Worm (Caenorhabditis elegans) whole organism, L2 larva: ENCODE results near the gene R09E10.2.

Experiments
- C34F6.9 ChIP-seq: fragments of 150-350 bp; optimal IDR thresholded peaks from 2 replicates; lab custom pipeline; 2014; ENCODE audit warnings: missing biosample characterization, missing genetic modification characterization
- F13H6.1 ChIP-seq: sonication (generic microtip); optimal IDR thresholded peaks from 2 replicates; lab custom pipeline; 2016; ENCODE audit warnings: missing genetic modification characterization, missing compliant biosample characterization
- R02D3.7 ChIP-seq: fragments of 150-350 bp; optimal IDR thresholded peaks from 2 replicates; lab custom pipeline; 2014; ENCODE audit warnings: missing biosample characterization, missing genetic modification characterization
- alr-1 ChIP-seq: fragments of 150-350 bp; optimal IDR thresholded peaks from 2 replicates; lab custom pipeline; 2014; ENCODE audit warnings: missing biosample characterization, missing genetic modification characterization
- aly-2 ChIP-seq: fragments of 150-350 bp; optimal IDR thresholded peaks from 2 replicates; lab custom pipeline; 2014; ENCODE audit warnings: missing biosample characterization, missing genetic modification characterization
- ama-1 ChIP-seq: fragments of 150-350 bp; optimal IDR thresholded peaks from 2 replicates; lab custom pipeline; 2018; ENCODE audit warnings: inconsistent platforms
- blmp-1 ChIP-seq: sonication (generic microtip); optimal IDR thresholded peaks from 2 replicates; lab custom pipeline; 2017; ENCODE audit warnings: missing genetic modification characterization, mild to moderate bottlenecking, missing compliant biosample characterization, antibody characterized with exemption, moderate library complexity; ENCODE audit not compliant: insufficient read depth
- crh-2 ChIP-seq: sonication (generic microtip); optimal IDR thresholded peaks from 2 replicates; lab custom pipeline; 2017; ENCODE audit warnings: missing biosample characterization, missing genetic modification characterization
- dmd-4 ChIP-seq: sonication (generic microtip); optimal IDR thresholded peaks from 2 replicates; lab custom pipeline; 2017; ENCODE audit warnings: missing biosample characterization, missing genetic modification characterization
- egl-27 ChIP-seq: sonication (generic microtip); optimal IDR thresholded peaks from 3 replicates; lab custom pipeline; 2017; ENCODE audit warnings: missing biosample characterization, missing genetic modification reagents, missing genetic modification characterization
- fos-1 ChIP-seq: fragments of 150-350 bp; optimal IDR thresholded peaks from 2 replicates; lab custom pipeline; 2014; ENCODE audit warnings: missing biosample characterization, missing genetic modification characterization
- gmeb-1 ChIP-seq: fragments of 150-350 bp; optimal IDR thresholded peaks from 2 replicates; lab custom pipeline; 2014; ENCODE audit warnings: missing biosample characterization, missing genetic modification characterization
- lin-11 ChIP-seq: fragments of 150-350 bp; sonication (generic microtip); optimal IDR thresholded peaks from 2 replicates; lab custom pipeline; 2014; ENCODE audit warnings: missing biosample characterization, missing genetic modification characterization, inconsistent platforms, mixed read lengths
- lin-13 ChIP-seq: fragments of 150-350 bp; optimal IDR thresholded peaks from 2 replicates; lab custom pipeline; 2014; ENCODE audit warnings: missing biosample characterization, missing genetic modification reagents, missing genetic modification characterization
- lsy-2 ChIP-seq, 2 experiments: fragments of 150-350 bp in 1 of 2; sonication (generic microtip) in 1 of 2; optimal IDR thresholded peaks; 2 replicates each; lab custom pipeline; 2014 to 2017; ENCODE audit warnings: missing biosample characterization in 2 of 2, missing genetic modification characterization in 2 of 2
- mab-5 ChIP-seq: fragments of 150-350 bp; optimal IDR thresholded peaks from 2 replicates; lab custom pipeline; 2014; ENCODE audit warnings: missing biosample characterization, missing genetic modification characterization
- nhr-10 ChIP-seq: sonication (generic microtip); optimal IDR thresholded peaks from 2 replicates; lab custom pipeline; 2017; ENCODE audit warnings: missing biosample characterization, missing genetic modification characterization
- nhr-12 ChIP-seq: fragments of 150-350 bp; optimal IDR thresholded peaks from 2 replicates; lab custom pipeline; 2014; ENCODE audit warnings: missing biosample characterization, missing genetic modification characterization
- nhr-129 ChIP-seq: fragments of 150-350 bp; optimal IDR thresholded peaks from 2 replicates; lab custom pipeline; 2014; ENCODE audit warnings: missing biosample characterization, missing genetic modification characterization
- nhr-21 ChIP-seq: fragments of 150-350 bp; optimal IDR thresholded peaks from 2 replicates; lab custom pipeline; 2014; ENCODE audit warnings: missing biosample characterization, missing genetic modification characterization
- nhr-23 ChIP-seq: fragments of 150-350 bp; optimal IDR thresholded peaks from 2 replicates; lab custom pipeline; 2014; ENCODE audit warnings: missing biosample characterization, missing genetic modification reagents, missing genetic modification characterization
- nhr-237 ChIP-seq: fragments of 150-350 bp; optimal IDR thresholded peaks from 2 replicates; lab custom pipeline; 2014; ENCODE audit warnings: missing biosample characterization, missing genetic modification characterization
- nhr-25 ChIP-seq: fragments of 150-350 bp; sonication (generic microtip); optimal IDR thresholded peaks from 3 replicates; lab custom pipeline; 2014; ENCODE audit warnings: missing biosample characterization, missing genetic modification characterization
- nhr-6 ChIP-seq: fragments of 150-350 bp; optimal IDR thresholded peaks from 2 replicates; lab custom pipeline; 2014; ENCODE audit warnings: missing biosample characterization, missing genetic modification characterization
- peb-1 ChIP-seq: fragments of 150-350 bp; optimal IDR thresholded peaks from 2 replicates; lab custom pipeline; 2014; ENCODE audit warnings: missing biosample characterization, missing genetic modification characterization
- sem-4 ChIP-seq: fragments of 150-350 bp; optimal IDR thresholded peaks from 2 replicates; lab custom pipeline; 2014; ENCODE audit warnings: missing biosample characterization, missing genetic modification reagents, missing genetic modification characterization
- skn-1 ChIP-seq: sonication (generic microtip); optimal IDR thresholded peaks from 2 replicates; lab custom pipeline; 2017; ENCODE audit warnings: missing biosample characterization, missing genetic modification characterization
- sma-3 ChIP-seq: sonication (generic microtip); optimal IDR thresholded peaks from 2 replicates; lab custom pipeline; 2016; ENCODE audit warnings: missing genetic modification reagents, missing genetic modification characterization, missing compliant biosample characterization
- sma-9 ChIP-seq, 2 experiments: fragments of 150-350 bp in 1 of 2; sonication (generic microtip) in 1 of 2; optimal IDR thresholded peaks; 2 replicates each; lab custom pipeline; 2014 to 2016; ENCODE audit warnings: missing genetic modification characterization in 2 of 2, mild to moderate bottlenecking in 1 of 2, missing biosample characterization in 1 of 2, missing compliant biosample characterization in 1 of 2, missing genetic modification reagents in 1 of 2, moderate library complexity in 1 of 2
- snpc-4 ChIP-seq: fragments of 150-350 bp; optimal IDR thresholded peaks from 2 replicates; lab custom pipeline; 2014; ENCODE audit warnings: missing biosample characterization, missing genetic modification characterization
- unc-55 ChIP-seq: fragments of 150-350 bp; sonication (generic microtip); optimal IDR thresholded peaks from 3 replicates; lab custom pipeline; 2014; ENCODE audit warnings: missing biosample characterization, missing genetic modification reagents, missing genetic modification characterization
- zag-1 ChIP-seq: fragments of 150-350 bp; optimal IDR thresholded peaks from 2 replicates; lab custom pipeline; 2014; ENCODE audit warnings: missing biosample characterization, missing genetic modification characterization
- ztf-1 ChIP-seq: fragments of 200-800 bp; sonication (Bioruptor generic); conservative IDR thresholded peaks from 2 replicates; pipeline ENCODE4 v1.3.6; 2022; ENCODE audit warnings: missing genetic modification characterization, missing compliant biosample characterization
- ztf-11 ChIP-seq: sonication (generic microtip); optimal IDR thresholded peaks from 2 replicates; lab custom pipeline; 2017; ENCODE audit warnings: missing biosample characterization, missing genetic modification characterization
- ztf-4 ChIP-seq: fragments of 150-350 bp; optimal IDR thresholded peaks from 2 replicates; lab custom pipeline; 2014; ENCODE audit warnings: missing biosample characterization, missing genetic modification characterization

The R09E10.2 gene

DNA sequence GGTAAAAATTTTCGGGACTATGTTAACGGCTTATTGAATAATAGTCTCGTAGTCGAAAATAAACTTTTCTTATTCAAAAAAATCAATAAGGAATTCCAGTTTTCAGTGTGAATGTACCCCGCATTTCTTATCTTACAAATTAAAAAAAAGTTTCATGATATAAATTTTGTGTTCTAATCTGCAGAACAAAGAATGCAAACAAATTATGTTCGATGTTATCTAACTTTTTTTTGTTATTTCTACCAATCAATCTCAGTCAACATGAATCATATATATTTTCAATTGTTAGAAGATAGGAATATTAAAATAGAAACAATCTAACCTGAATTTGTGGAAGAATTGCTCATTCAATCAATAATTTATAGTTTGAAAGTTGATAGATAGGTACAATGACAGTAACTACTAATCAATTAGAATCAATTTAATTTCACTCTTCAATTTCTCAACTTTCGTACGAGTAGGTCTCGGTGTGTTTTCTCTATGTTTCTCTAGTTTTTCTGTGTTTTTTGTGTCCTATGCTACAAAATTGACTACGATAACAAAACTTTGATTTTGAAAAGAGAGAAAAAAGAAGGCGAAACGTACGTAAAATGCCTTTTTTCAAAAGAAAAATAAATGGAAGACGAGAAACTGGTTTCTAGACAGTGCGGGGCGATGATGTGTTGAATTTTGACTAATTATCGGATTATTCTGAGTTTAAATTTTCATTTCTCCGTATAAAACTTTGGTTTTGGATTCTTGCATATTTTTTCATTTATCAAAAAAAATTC, 32.0 kb upstream of the R09E10.2 start, which contains the start of the genes unc-43 and Y43C5B.3:
Gene unc-43, minus strand, starts transcription at position 347 of the 770 bp plus-strand sequence.
Gene Y43C5B.3, plus strand, starts transcription at position 720 of the 770 bp plus-strand sequence.
- no peak for TF ChIP-seq ztf-4 (tag; lab: Kevin White, UChicago)
- peak; percentile 5 for TF ChIP-seq crh-2
- TF ChIP-seq fos-1 (tag; lab: Kevin White, UChicago), result peak; percentile 62
- peak; percentile 70 for TF ChIP-seq blmp-1 (tag; lab: Kevin White, UChicago)

ce11 chrIV:10347528-10347927, 29.4 kb upstream of the R09E10.2 start:
- TF ChIP-seq crh-2 (peak; percentile 67), mab-5 (tag; lab: Kevin White, UChicago) (no peak), aly-2 (no peak), gmeb-1 (tag; lab: Kevin White, UChicago) (no peak), snpc-4 (tag; lab: Kevin White, UChicago) (no peak)

DNA sequence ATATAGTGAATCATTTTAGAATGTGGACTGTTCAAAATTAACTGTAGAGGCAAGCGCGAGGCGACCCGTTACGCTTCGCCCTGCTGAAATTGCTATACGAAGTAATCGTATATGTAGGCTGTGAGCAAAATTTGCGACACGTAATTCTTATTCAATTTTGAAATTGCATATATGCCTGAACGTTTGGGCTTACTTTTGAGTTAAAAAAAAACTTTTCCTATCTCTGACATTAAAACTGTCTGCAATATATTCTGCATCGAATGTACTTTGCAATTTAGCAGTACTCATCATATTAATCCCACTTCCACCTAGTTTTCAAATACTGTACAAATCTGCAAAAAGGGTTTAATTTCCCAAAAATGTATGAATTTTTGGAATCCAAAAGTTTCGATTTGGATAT, 28.8 kb upstream of the R09E10.2 start:
- TF ChIP-seq crh-2, result no peak
- no peak for TF ChIP-seq unc-55
- no peak for TF ChIP-seq dmd-4 (tag; lab: Kevin White, UChicago)
- no peak for TF ChIP-seq ztf-4 (tag; lab: Kevin White, UChicago)
- no peak for TF ChIP-seq nhr-6 (tag; lab: Kevin White, UChicago)
- TF ChIP-seq ztf-11 (tag; lab: Kevin White, UChicago), result no peak
- TF ChIP-seq nhr-23 (tag; lab: Kevin White, UChicago), result no peak
- no peak for TF ChIP-seq nhr-10 (tag; lab: Kevin White, UChicago)

DNA sequence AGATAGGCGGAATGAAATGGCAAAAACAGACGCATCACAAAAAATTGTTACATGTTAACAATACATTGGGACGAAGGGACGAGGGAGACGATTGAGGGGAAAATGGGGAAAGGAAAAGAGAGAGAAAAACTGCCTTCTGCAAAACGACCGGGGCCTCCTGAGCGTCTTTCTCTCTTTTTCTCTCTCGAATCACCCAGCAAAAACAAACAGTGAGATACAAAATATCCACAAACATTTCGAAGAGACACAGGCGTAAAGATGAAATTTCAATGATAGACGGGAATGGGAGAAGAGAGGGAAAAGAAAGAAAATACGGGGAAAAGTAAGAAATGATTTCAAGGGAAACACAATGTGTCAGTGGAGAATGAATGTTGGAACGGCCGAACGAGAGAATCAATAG, 27.9 kb upstream of the R09E10.2 start:
- TF ChIP-seq nhr-6 (tag; lab: Kevin White, UChicago), result peak; percentile 31
- TF ChIP-seq lin-11 (tag; lab: Kevin White, UChicago), result no peak
- peak; percentile 43 for TF ChIP-seq nhr-21 (tag; lab: Kevin White, UChicago)
- TF ChIP-seq nhr-129, result peak; percentile 82
- TF ChIP-seq sma-9 (GFP tag; optimal IDR thresholded peaks at IDR 0.05; lab: Kevin White, UChicago), result peak; percentile 61
- TF ChIP-seq sma-9 (tag; optimal IDR thresholded peaks at IDR 0.05; lab: Kevin White, UChicago), result no peak
- no peak for TF ChIP-seq nhr-12 (tag; lab: Kevin White, UChicago)
- TF ChIP-seq fos-1 (tag; lab: Kevin White, UChicago), result peak; percentile 68
- TF ChIP-seq gmeb-1 (tag; lab: Kevin White, UChicago), result no peak
- TF ChIP-seq nhr-25 (tag; lab: Kevin White, UChicago), result peak; percentile 52
- no peak for TF ChIP-seq skn-1 (tag; lab: Kevin White, UChicago)
- peak; percentile 33 for TF ChIP-seq lin-13 (GFP tag; lab: Kevin White, UChicago)
- TF ChIP-seq F13H6.1, result peak; percentile 69
- TF ChIP-seq ztf-1 (GFP tag; lab: Robert Waterston, UW), result no peak
- TF ChIP-seq sem-4 (tag; lab: Kevin White, UChicago), result peak; percentile 40
- no peak for TF ChIP-seq alr-1 (tag; lab: Kevin White, UChicago)
- TF ChIP-seq lsy-2 (tag; optimal IDR thresholded peaks at IDR 0.05; lab: Kevin White, UChicago), result peak; percentile 12 to 64
- peak; percentile 71 for TF ChIP-seq unc-55
- no peak for TF ChIP-seq R02D3.7 (tag; lab: Kevin White, UChicago)
- TF ChIP-seq crh-2, result peak; percentile 89
- TF ChIP-seq peb-1 (tag; lab: Kevin White, UChicago), result no peak
- no peak for TF ChIP-seq nhr-237 (tag; lab: Kevin White, UChicago)
- peak; percentile 12 for TF ChIP-seq zag-1 (tag; lab: Kevin White, UChicago)
- TF ChIP-seq snpc-4 (tag; lab: Kevin White, UChicago), result no peak
- peak; percentile 22 for TF ChIP-seq egl-27
- peak; percentile 9 for TF ChIP-seq ama-1
- TF ChIP-seq blmp-1 (tag; lab: Kevin White, UChicago), result peak; percentile 45
- TF ChIP-seq C34F6.9 (tag; lab: Kevin White, UChicago), result peak; percentile 85
- TF ChIP-seq sma-3 (GFP tag; lab: Kevin White, UChicago), result peak; percentile 2
